Worm (Caenorhabditis elegans) whole organism, midembryonic: Measurements from ENCODE around the gene AH9.3.

Experiments
- T22C8.4 ChIP-seq: fragments of 200-800 bp; sonication (Bioruptor generic); IDR thresholded peaks from 2 replicates; pipeline ENCODE4 v1.3.6; 2022; ENCODE audit warnings: missing genetic modification characterization, missing compliant biosample characterization
- flt-1 ChIP-seq: fragments of 200-800 bp; sonication (Bioruptor generic); IDR thresholded peaks from 2 replicates; pipeline ENCODE4 v1.3.6; 2022; ENCODE audit warnings: missing genetic modification characterization, missing compliant biosample characterization
- klf-2 ChIP-seq: fragments of 200-800 bp; sonication (Bioruptor generic); conservative IDR thresholded peaks from 2 replicates; pipeline ENCODE4 v1.3.6; 2022; ENCODE audit warnings: missing genetic modification reagents, missing genetic modification characterization, missing compliant biosample characterization
- med-1 ChIP-seq: sonication (generic microtip); optimal IDR thresholded peaks from 2 replicates; lab custom pipeline; 2017; ENCODE audit warnings: missing genetic modification characterization, mild to moderate bottlenecking, missing compliant biosample characterization, antibody characterized with exemption, missing genetic modification reagents; ENCODE audit not compliant: insufficient read depth
- ref-1 ChIP-seq: fragments of 200-800 bp; sonication (Bioruptor generic); conservative IDR thresholded peaks from 2 replicates; pipeline ENCODE4 v1.3.6; 2022; ENCODE audit warnings: missing genetic modification reagents, missing genetic modification characterization, missing compliant biosample characterization
- tab-1 ChIP-seq: fragments of 200-800 bp; sonication (Bioruptor generic); IDR thresholded peaks from 2 replicates; pipeline ENCODE4 v1.3.6; 2022; ENCODE audit warnings: missing genetic modification characterization, missing compliant biosample characterization
- ztf-23 ChIP-seq: fragments of 200-800 bp; sonication (Bioruptor generic); IDR thresholded peaks from 2 replicates; pipeline ENCODE4 v1.3.6; 2022; ENCODE audit warnings: missing genetic modification reagents, missing genetic modification characterization, missing compliant biosample characterization
- ztf-29 ChIP-seq: fragments of 200-800 bp; sonication (Bioruptor generic); IDR thresholded peaks from 2 replicates; pipeline ENCODE4 v1.3.6; 2022; ENCODE audit warnings: missing genetic modification reagents, missing genetic modification characterization, missing compliant biosample characterization

DNA sequence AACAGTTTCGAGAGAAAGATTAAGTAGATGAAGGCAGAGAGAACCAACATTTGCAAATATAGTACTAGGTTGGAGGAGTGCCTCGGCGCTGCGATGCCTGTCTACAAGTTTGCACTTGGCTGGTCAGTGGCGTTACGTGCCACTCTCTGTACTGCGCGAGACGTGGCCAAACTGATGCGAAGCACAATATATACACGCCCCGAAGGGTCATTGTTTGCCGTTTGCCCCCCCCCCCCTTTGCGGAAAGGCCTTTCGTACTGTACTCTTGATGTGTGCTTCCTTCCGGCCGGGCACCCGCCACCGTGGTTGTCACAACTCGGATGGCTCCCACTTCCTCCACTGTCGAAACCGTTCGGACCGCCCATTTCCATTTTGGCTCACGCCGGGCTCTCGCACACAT is 48.8 kb downstream of the AH9.3 start:
- TF ChIP-seq tab-1 (no peak), ztf-23 (no peak), T22C8.4 (GFP tag; lab: Robert Waterston, UW) (no peak), flt-1 (GFP tag; lab: Robert Waterston, UW) (no peak), klf-2 (no peak), med-1 (GFP tag; lab: Kevin White, UChicago) (no peak), ref-1 (GFP tag; lab: Robert Waterston, UW) (no peak), ztf-29 (no peak)
